Fruit fly (Drosophila melanogaster) whole organism, prepupa: ENCODE results near the gene prd1.

Source experiments
- Blimp-1 ChIP-seq: fragments of 200-800 bp; sonication (Bioruptor generic); optimal IDR thresholded peaks from 3 replicates; lab custom pipeline; 2017; ENCODE audit warnings: missing biosample characterization, missing genetic modification characterization, mild to moderate bottlenecking, moderate library complexity, missing genetic modification reagents
- CG10631 ChIP-seq: fragments of 200-800 bp; sonication (Bioruptor generic); optimal IDR thresholded peaks from 2 replicates; lab custom pipeline; 2016; ENCODE audit warnings: missing biosample characterization, missing genetic modification characterization
- CG10669 ChIP-seq: fragments of 200-800 bp; sonication (Bioruptor generic); optimal IDR thresholded peaks from 3 replicates; lab custom pipeline; 2018; ENCODE audit warnings: missing biosample characterization, mild to moderate bottlenecking, missing genetic modification characterization, moderate library complexity
- CG11762 ChIP-seq: fragments of 200-800 bp; sonication (Bioruptor generic); optimal IDR thresholded peaks from 3 replicates; lab custom pipeline; 2016; ENCODE audit warnings: missing biosample characterization, missing genetic modification characterization; ENCODE audit not compliant: insufficient read depth
- CG11902 ChIP-seq: fragments of 200-800 bp; sonication (Bioruptor generic); optimal IDR thresholded peaks from 3 replicates; lab custom pipeline; 2016; ENCODE audit warnings: missing biosample characterization, missing genetic modification characterization
- CG15336 ChIP-seq: fragments of 200-800 bp; sonication (Bioruptor generic); IDR thresholded peaks from 2 replicates; pipeline ENCODE4 v1.3.6; 2022; ENCODE audit warnings: missing biosample characterization, missing genetic modification characterization
- CG1621 ChIP-seq: fragments of 200-800 bp; sonication (Bioruptor generic); optimal IDR thresholded peaks from 3 replicates; lab custom pipeline; 2018; ENCODE audit warnings: missing biosample characterization, mild to moderate bottlenecking, missing genetic modification characterization
- CG16779 ChIP-seq: fragments of 200-800 bp; sonication (Bioruptor generic); optimal IDR thresholded peaks from 3 replicates; lab custom pipeline; 2017; ENCODE audit warnings: missing biosample characterization, mild to moderate bottlenecking, missing genetic modification characterization
- CG3032 ChIP-seq: fragments of 200-800 bp; optimal IDR thresholded peaks from 2 replicates; lab custom pipeline; 2019; ENCODE audit warnings: missing biosample characterization, mild to moderate bottlenecking, missing genetic modification characterization, moderate library complexity
- CG31627 ChIP-seq: fragments of 200-800 bp; sonication (Bioruptor generic); optimal IDR thresholded peaks from 3 replicates; lab custom pipeline; 2016; ENCODE audit warnings: missing biosample characterization, missing genetic modification characterization
- CG32006 ChIP-seq: fragments of 200-800 bp; sonication (Bioruptor generic); optimal IDR thresholded peaks from 3 replicates; lab custom pipeline; 2017; ENCODE audit warnings: missing biosample characterization, mild to moderate bottlenecking, missing genetic modification characterization
- CG4318 ChIP-seq: fragments of 200-800 bp; sonication (Bioruptor generic); optimal IDR thresholded peaks from 3 replicates; lab custom pipeline; 2017; ENCODE audit warnings: missing biosample characterization, mild to moderate bottlenecking, missing genetic modification characterization
- CG6163 ChIP-seq: fragments of 200-800 bp; sonication (Bioruptor generic); IDR thresholded peaks from 3 replicates; pipeline ENCODE4 v1.3.6; 2022; ENCODE audit warnings: missing biosample characterization, missing genetic modification characterization
- CG6276 ChIP-seq: fragments of 200-800 bp; sonication (Bioruptor generic); optimal IDR thresholded peaks from 2 replicates; lab custom pipeline; 2017; ENCODE audit warnings: missing biosample characterization, mild to moderate bottlenecking, missing genetic modification characterization
- CG6792 ChIP-seq: fragments of 200-800 bp; sonication (Bioruptor generic); optimal IDR thresholded peaks from 3 replicates; lab custom pipeline; 2016; ENCODE audit warnings: missing biosample characterization, missing genetic modification characterization
- CG6854 ChIP-seq: fragments of 200-800 bp; sonication (Bioruptor generic); optimal IDR thresholded peaks from 2 replicates; lab custom pipeline; 2017; ENCODE audit warnings: missing biosample characterization, mild to moderate bottlenecking, missing genetic modification characterization
- CG7368 ChIP-seq: fragments of 200-800 bp; sonication (Bioruptor generic); optimal IDR thresholded peaks from 3 replicates; lab custom pipeline; 2016; ENCODE audit warnings: missing biosample characterization, missing genetic modification characterization
- CG8319 ChIP-seq: fragments of 200-800 bp; sonication (Bioruptor generic); optimal IDR thresholded peaks from 3 replicates; lab custom pipeline; 2016; ENCODE audit warnings: missing biosample characterization, missing genetic modification characterization
- CG8632 ChIP-seq: fragments of 200-800 bp; sonication (Bioruptor generic); optimal IDR thresholded peaks from 3 replicates; lab custom pipeline; 2016; ENCODE audit warnings: missing biosample characterization, missing genetic modification characterization
- CG9139 ChIP-seq: fragments of 200-800 bp; sonication (Bioruptor generic); optimal IDR thresholded peaks from 3 replicates; lab custom pipeline; 2017; ENCODE audit warnings: missing biosample characterization, mild to moderate bottlenecking, missing genetic modification characterization
- Eip75B ChIP-seq: fragments of 200-800 bp; sonication (Bioruptor generic); optimal IDR thresholded peaks from 3 replicates; lab custom pipeline; 2016; ENCODE audit warnings: missing biosample characterization, missing genetic modification characterization
- Eip78C ChIP-seq: fragments of 200-800 bp; sonication (Bioruptor generic); peaks from one replicate; lab custom pipeline; 2016; ENCODE audit warnings: missing biosample characterization, missing genetic modification characterization
- Ets21C ChIP-seq: fragments of 200-800 bp; sonication (Bioruptor generic); optimal IDR thresholded peaks from 3 replicates; lab custom pipeline; 2016; ENCODE audit warnings: missing biosample characterization, missing genetic modification characterization
- Ets96B ChIP-seq: fragments of 200-800 bp; optimal IDR thresholded peaks from 2 replicates; lab custom pipeline; 2019; ENCODE audit warnings: missing biosample characterization, mild to moderate bottlenecking, missing genetic modification characterization, moderate library complexity
- Gug ChIP-seq: fragments of 200-800 bp; sonication (Bioruptor generic); IDR thresholded peaks from 2 replicates; pipeline ENCODE4 v1.3.6; 2022; ENCODE audit warnings: missing biosample characterization, missing genetic modification characterization
- Hr39 ChIP-seq: fragments of 200-800 bp; sonication (Bioruptor generic); optimal IDR thresholded peaks from 2 replicates; lab custom pipeline; 2016; ENCODE audit warnings: missing biosample characterization, missing genetic modification characterization
- Hr4 ChIP-seq: fragments of 200-800 bp; sonication (Bioruptor generic); optimal IDR thresholded peaks from 3 replicates; lab custom pipeline; 2016; ENCODE audit warnings: missing biosample characterization, missing genetic modification characterization
- Lpt ChIP-seq: fragments of 200-800 bp; sonication (Bioruptor generic); optimal IDR thresholded peaks from 3 replicates; lab custom pipeline; 2016; ENCODE audit warnings: missing biosample characterization, missing genetic modification characterization
- Met ChIP-seq: fragments of 200-800 bp; sonication (Bioruptor generic); optimal IDR thresholded peaks from 3 replicates; lab custom pipeline; 2016; ENCODE audit warnings: missing biosample characterization, missing genetic modification characterization
- OdsH ChIP-seq: fragments of 200-800 bp; sonication (Bioruptor generic); optimal IDR thresholded peaks from 3 replicates; lab custom pipeline; 2016; ENCODE audit warnings: missing biosample characterization, missing genetic modification characterization
- Smox ChIP-seq: fragments of 200-800 bp; sonication (Bioruptor generic); optimal IDR thresholded peaks from 3 replicates; lab custom pipeline; 2016; ENCODE audit warnings: missing biosample characterization, missing genetic modification characterization
- Sox102F ChIP-seq: fragments of 200-800 bp; sonication (Bioruptor generic); optimal IDR thresholded peaks from 2 replicates; lab custom pipeline; 2016; ENCODE audit warnings: missing biosample characterization, mild to moderate bottlenecking, missing genetic modification characterization
- Sox15 ChIP-seq: fragments of 200-800 bp; sonication (Bioruptor generic); optimal IDR thresholded peaks from 3 replicates; lab custom pipeline; 2016; ENCODE audit warnings: missing biosample characterization, missing genetic modification characterization
- achi ChIP-seq: fragments of 200-800 bp; sonication (Bioruptor generic); optimal IDR thresholded peaks from 3 replicates; lab custom pipeline; 2016; ENCODE audit warnings: missing biosample characterization, missing genetic modification characterization
- dac ChIP-seq: fragments of 200-800 bp; sonication (Bioruptor generic); optimal IDR thresholded peaks from 2 replicates; lab custom pipeline; 2017; ENCODE audit warnings: missing biosample characterization, mild to moderate bottlenecking, missing genetic modification characterization
- eg ChIP-seq: fragments of 200-800 bp; sonication (Bioruptor generic); IDR thresholded peaks from 3 replicates; pipeline ENCODE4 v1.3.6; 2022; ENCODE audit warnings: missing biosample characterization, missing genetic modification characterization
- esn ChIP-seq: fragments of 200-800 bp; sonication (Bioruptor generic); optimal IDR thresholded peaks from 2 replicates; lab custom pipeline; 2016; ENCODE audit warnings: missing biosample characterization, mild to moderate bottlenecking, missing genetic modification characterization, moderate library complexity
- fd59A ChIP-seq: fragments of 200-800 bp; sonication (Bioruptor generic); optimal IDR thresholded peaks from 2 replicates; lab custom pipeline; 2017; ENCODE audit warnings: missing biosample characterization, mild to moderate bottlenecking, missing genetic modification characterization, missing genetic modification reagents
- fkh ChIP-seq: fragments of 200-800 bp; sonication (Bioruptor generic); optimal IDR thresholded peaks from 3 replicates; lab custom pipeline; 2017; ENCODE audit warnings: missing biosample characterization, mild to moderate bottlenecking, missing genetic modification characterization, moderate library complexity
- lz ChIP-seq: fragments of 200-800 bp; sonication (Bioruptor generic); optimal IDR thresholded peaks from 3 replicates; lab custom pipeline; 2016; ENCODE audit warnings: missing biosample characterization, missing genetic modification characterization
- net ChIP-seq: fragments of 200-800 bp; sonication (Bioruptor generic); optimal IDR thresholded peaks from 3 replicates; lab custom pipeline; 2016; ENCODE audit warnings: missing biosample characterization, missing genetic modification characterization
- pdm3 ChIP-seq: fragments of 200-800 bp; sonication (Bioruptor generic); optimal IDR thresholded peaks from 3 replicates; lab custom pipeline; 2016; ENCODE audit warnings: missing biosample characterization, missing genetic modification characterization
- salr ChIP-seq, 2 experiments: fragments of 200-800 bp; sonication (Bioruptor generic); optimal IDR thresholded peaks; 3 replicates each; lab custom pipeline; 2016 to 2018; ENCODE audit warnings: missing biosample characterization in 2 of 2, missing genetic modification characterization in 2 of 2, mild to moderate bottlenecking in 1 of 2
- spab ChIP-seq: fragments of 200-800 bp; sonication (Bioruptor generic); optimal IDR thresholded peaks from 2 replicates; lab custom pipeline; 2017; ENCODE audit warnings: missing biosample characterization, mild to moderate bottlenecking, missing genetic modification characterization, missing genetic modification reagents
- ss ChIP-seq, 2 experiments: fragments of 200-800 bp; sonication (Bioruptor generic); optimal IDR thresholded peaks; 2 replicates in 1 of 2; 3 replicates in 1 of 2; lab custom pipeline; 2017 to 2018; ENCODE audit warnings: mild to moderate bottlenecking in 2 of 2, missing biosample characterization in 2 of 2, missing genetic modification characterization in 2 of 2, moderate library complexity in 1 of 2
- svp ChIP-seq: fragments of 200-800 bp; sonication (Bioruptor generic); peaks from one replicate; lab custom pipeline; 2016; ENCODE audit warnings: missing biosample characterization, missing genetic modification characterization
- topi ChIP-seq: fragments of 200-800 bp; sonication (Bioruptor generic); optimal IDR thresholded peaks from 3 replicates; lab custom pipeline; 2016; ENCODE audit warnings: missing biosample characterization, missing genetic modification characterization
- vri ChIP-seq: fragments of 200-800 bp; sonication (Bioruptor generic); optimal IDR thresholded peaks from 3 replicates; lab custom pipeline; 2016; ENCODE audit warnings: missing biosample characterization, mild to moderate bottlenecking, missing genetic modification characterization

The prd1 gene

DNA sequence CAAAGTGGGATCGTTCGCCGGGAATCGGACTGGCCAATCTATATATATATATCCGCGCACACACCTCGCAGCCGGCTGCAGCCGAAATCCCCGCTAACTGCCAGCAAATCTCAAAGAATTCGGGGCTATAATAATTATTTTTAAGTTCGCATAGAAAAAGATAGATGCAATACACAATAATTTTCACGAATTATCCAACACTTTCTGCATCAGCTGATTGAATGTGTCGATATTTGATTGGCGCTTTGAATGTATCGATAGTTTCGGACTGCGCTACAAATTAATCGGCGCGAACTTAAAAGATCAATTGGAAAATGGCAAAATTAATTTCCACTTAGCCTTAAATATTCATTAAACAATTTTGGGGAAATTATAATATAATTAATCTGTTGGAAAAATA, 10.0 kb upstream of the prd1 start, which contains the start of gene Sbf:
Sbf (minus strand) TSS at position 169 of the 400 bp plus-strand sequence.
- TF ChIP-seq CG15336 (GFP tag; lab: Robert Waterston, UW): 0 out of 2 replicates have a peak, but pooled peaks have one; percentile 17
- peak; percentile 7 for TF ChIP-seq CG6854 (GFP tag; lab: Kevin White, UChicago)
- TF ChIP-seq CG1621 (tag; lab: Kevin White, UChicago): no peak
- TF ChIP-seq esn (GFP tag; lab: Kevin White, UChicago): peak; percentile 39

DNA sequence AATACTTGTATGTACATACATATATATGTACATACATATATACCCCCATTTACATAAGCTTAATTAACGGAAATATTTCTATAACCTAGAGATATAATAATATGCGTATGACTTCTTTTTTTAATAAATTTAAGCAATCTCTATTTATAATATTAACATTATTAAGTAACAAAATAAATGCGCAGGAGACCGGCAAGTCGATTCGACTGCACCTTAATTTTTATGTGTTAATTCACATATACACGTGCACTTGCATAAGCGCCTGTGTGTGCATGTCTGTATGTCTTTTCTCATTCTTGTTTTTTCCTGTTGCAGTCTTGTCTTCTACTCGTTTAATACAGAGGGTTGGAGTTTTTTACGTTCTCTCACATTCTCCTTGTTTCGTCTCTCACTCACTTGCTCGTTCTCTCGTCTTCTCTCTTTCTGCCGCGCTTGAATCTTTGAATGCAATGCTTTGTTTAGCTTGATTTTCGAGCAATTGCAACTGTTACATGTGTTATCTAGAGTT, 6.6 kb downstream of the prd1 start:
- TF ChIP-seq CG10631 (peak; percentile 99), Lpt (GFP tag; lab: Kevin White, UChicago) (peak; percentile 93), CG6792 (GFP tag; lab: Kevin White, UChicago) (peak; percentile 96), Smox (GFP tag; lab: Kevin White, UChicago) (peak; percentile 92), CG6163 (GFP tag; lab: Robert Waterston, UW) (peak; percentile 97), topi (peak; percentile 92), esn (GFP tag; lab: Kevin White, UChicago) (peak; percentile 97), CG11762 (GFP tag; lab: Kevin White, UChicago) (peak; percentile 95), Eip78C (peak; percentile 99), spab (peak; percentile 98), Sox102F (GFP tag; lab: Kevin White, UChicago) (peak; percentile 91), vri (GFP tag; lab: Kevin White, UChicago) (peak; percentile 78), CG4318 (GFP tag; lab: Kevin White, UChicago) (peak; percentile 98), CG32006 (GFP tag; lab: Kevin White, UChicago) (peak; percentile 99), CG16779 (tag; lab: Kevin White, UChicago) (peak; percentile 95), Blimp-1 (GFP tag; lab: Kevin White, UChicago) (peak; percentile 86), Hr39 (GFP tag; lab: Kevin White, UChicago) (peak; percentile 87), CG6276 (GFP tag; lab: Kevin White, UChicago) (peak; percentile 96), CG11902 (GFP tag; lab: Kevin White, UChicago) (peak; percentile 95), CG1621 (tag; lab: Kevin White, UChicago) (peak; percentile 92), salr (GFP tag; optimal IDR thresholded peaks at IDR 0.05; lab: Kevin White, UChicago) (peak; percentile 94 to 99), CG8632 (peak; percentile 98), fkh (GFP tag; lab: Kevin White, UChicago) (no peak), Ets96B (tag; lab: Kevin White, UChicago) (peak; percentile 99), CG31627 (peak; percentile 89), eg (GFP tag; lab: Robert Waterston, UW) (peak; percentile 97), CG3032 (tag; lab: Kevin White, UChicago) (peak; percentile 99), lz (GFP tag; lab: Kevin White, UChicago) (peak; percentile 94), CG9139 (peak; percentile 92), CG8319 (peak; percentile 93), fd59A (GFP tag; lab: Kevin White, UChicago) (peak; percentile 98), Ets21C (GFP tag; lab: Kevin White, UChicago) (peak; percentile 80), svp (GFP tag; lab: Kevin White, UChicago) (peak; percentile 97), Eip75B (peak; percentile 93), Gug (GFP tag; lab: Robert Waterston, UW) (peak; percentile 90), ss (GFP tag; optimal IDR thresholded peaks at IDR 0.05; lab: Kevin White, UChicago) (peak; percentile 96 to 98), CG15336 (GFP tag; lab: Robert Waterston, UW) (peak; percentile 93), CG10669 (peak; percentile 97), pdm3 (GFP tag; lab: Kevin White, UChicago) (peak; percentile 93), dac (GFP tag; lab: Kevin White, UChicago) (peak; percentile 87), CG6854 (GFP tag; lab: Kevin White, UChicago) (peak; percentile 79), Hr4 (GFP tag; lab: Kevin White, UChicago) (peak; percentile 94), CG7368 (peak; percentile 96), Sox15 (GFP tag; lab: Kevin White, UChicago) (peak; percentile 93), achi (GFP tag; lab: Kevin White, UChicago) (peak; percentile 97), Met (peak; percentile 93), net (GFP tag; lab: Kevin White, UChicago) (peak; percentile 97), OdsH (peak; percentile 98)
